5 worm cellular contexts compared by ENCODE assay signal in the genomic region with DNA sequence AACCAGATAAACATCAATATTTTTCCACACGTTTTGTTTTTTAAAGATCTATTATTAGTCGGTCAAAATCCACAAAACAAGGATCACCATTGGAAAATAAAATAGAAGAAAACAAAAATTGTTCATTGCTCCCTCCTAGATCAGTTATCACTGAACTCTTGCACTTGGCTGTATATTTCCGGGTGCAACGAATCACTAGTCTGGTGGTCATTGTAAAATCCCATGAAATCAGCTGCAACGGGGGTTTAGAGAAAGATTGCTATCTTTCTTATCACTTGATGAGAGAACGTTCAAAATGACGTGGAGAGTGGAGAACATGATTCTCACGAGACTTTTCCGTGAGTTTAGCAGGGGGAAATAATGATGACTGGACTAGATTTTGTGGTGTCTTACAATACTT.
TF ChIP-seq lines count a peak whose summit lies in the region.

No protein-coding gene starts in this region.

TF ChIP-seq in whole organism, L1 larva, 84 proteins besides CTCF, POLR2A, EP300 and RAD21 (continued from another document and continues in another):
- TF ChIP-seq C34B4.2 (tag; optimal IDR thresholded peaks at IDR 0.05; lab: Kevin White, UChicago) = no peak
- peak; percentile 35 for TF ChIP-seq skn-1 (tag; optimal IDR thresholded peaks at IDR 0.05; lab: Kevin White, UChicago)
- TF ChIP-seq unc-130 (tag; optimal IDR thresholded peaks at IDR 0.05; lab: Kevin White, UChicago) = no peak
- TF ChIP-seq nhr-71 (tag; optimal IDR thresholded peaks at IDR 0.05; lab: Kevin White, UChicago) = peak; percentile 63
- TF ChIP-seq mab-9 (GFP tag; IDR thresholded peaks at IDR 0.05; lab: Robert Waterston, UW) = no peak
- no peak for TF ChIP-seq isw-1 (GFP tag; IDR thresholded peaks at IDR 0.05; lab: Robert Waterston, UW)
- TF ChIP-seq lin-39 (tag; optimal IDR thresholded peaks at IDR 0.05; lab: Kevin White, UChicago) = no peak
- TF ChIP-seq grh-1 (GFP tag; IDR thresholded peaks at IDR 0.05; lab: Robert Waterston, UW) = no peak
- TF ChIP-seq swsn-7 (tag; optimal IDR thresholded peaks at IDR 0.05; lab: Kevin White, UChicago) = no peak
- TF ChIP-seq vab-15 (tag; optimal IDR thresholded peaks at IDR 0.05; lab: Kevin White, UChicago) = no peak
- TF ChIP-seq xbp-1 (tag; optimal IDR thresholded peaks at IDR 0.05; lab: Kevin White, UChicago) = no peak
- TF ChIP-seq pqm-1 (tag; optimal IDR thresholded peaks at IDR 0.05; lab: Kevin White, UChicago) = no peak
- TF ChIP-seq nhr-28 (tag; optimal IDR thresholded peaks at IDR 0.05; lab: Kevin White, UChicago) = no peak
- no peak for TF ChIP-seq efl-1 (optimal IDR thresholded peaks at IDR 0.05; lab: Kevin White, UChicago)
- no peak for TF ChIP-seq efl-1 (GFP tag; optimal IDR thresholded peaks at IDR 0.05 in 1 of 2; lab: Kevin White, UChicago)
- TF ChIP-seq mef-2 (tag; optimal IDR thresholded peaks at IDR 0.05; lab: Kevin White, UChicago) = no peak
- no peak for TF ChIP-seq nhr-77 (tag; optimal IDR thresholded peaks at IDR 0.05; lab: Kevin White, UChicago)
- no peak for TF ChIP-seq ama-1 (optimal IDR thresholded peaks at IDR 0.05; lab: Kevin White, UChicago)
- no peak for TF ChIP-seq sup-37 (GFP tag; optimal IDR thresholded peaks at IDR 0.05; lab: Kevin White, UChicago)
- peak in 1 of 2 experiments; percentile 51 for TF ChIP-seq lin-35 (GFP tag; optimal IDR thresholded peaks at IDR 0.05; lab: Kevin White, UChicago)
- no peak for TF ChIP-seq ceh-90 (tag; optimal IDR thresholded peaks at IDR 0.05; lab: Kevin White, UChicago)
- TF ChIP-seq zag-1 (tag; optimal IDR thresholded peaks at IDR 0.05; lab: Kevin White, UChicago) = no peak
- no peak for TF ChIP-seq elt-2 (tag; optimal IDR thresholded peaks at IDR 0.05; lab: Kevin White, UChicago)
- TF ChIP-seq hpl-2 (GFP tag; optimal IDR thresholded peaks at IDR 0.05; lab: Kevin White, UChicago) = no peak
- peak; percentile 18 for TF ChIP-seq snu-23 (GFP tag; optimal IDR thresholded peaks at IDR 0.05; lab: Kevin White, UChicago)
- no peak for TF ChIP-seq snpc-4 (tag; optimal IDR thresholded peaks at IDR 0.05; lab: Kevin White, UChicago)
- no peak for TF ChIP-seq pag-3 (tag; optimal IDR thresholded peaks at IDR 0.05; lab: Kevin White, UChicago; ENCODE audit: borderline replicate concordance, insufficient read depth)

TF ChIP-seq in whole organism, L2 larva, 48 proteins besides CTCF, POLR2A, EP300 and RAD21 (continued from another document):
- no peak for TF ChIP-seq nhr-25 (tag; optimal IDR thresholded peaks at IDR 0.05; lab: Kevin White, UChicago)
- TF ChIP-seq gmeb-1 (tag; optimal IDR thresholded peaks at IDR 0.05; lab: Kevin White, UChicago) = no peak
- TF ChIP-seq nhr-23 (tag; optimal IDR thresholded peaks at IDR 0.05; lab: Kevin White, UChicago) = no peak
- TF ChIP-seq blmp-1 (tag; optimal IDR thresholded peaks at IDR 0.05; lab: Kevin White, UChicago; ENCODE audit: insufficient read depth) = no peak
- no peak for TF ChIP-seq unc-55 (GFP tag; optimal IDR thresholded peaks at IDR 0.05; lab: Kevin White, UChicago)
- no peak for TF ChIP-seq nhr-6 (tag; optimal IDR thresholded peaks at IDR 0.05; lab: Kevin White, UChicago)
- no peak for TF ChIP-seq ztf-1 (GFP tag; conservative IDR thresholded peaks at IDR 0.05; lab: Robert Waterston, UW)
- no peak for TF ChIP-seq elt-1 (tag; optimal IDR thresholded peaks at IDR 0.05; lab: Kevin White, UChicago)
- no peak for TF ChIP-seq mbf-1 (tag; optimal IDR thresholded peaks at IDR 0.05; lab: Kevin White, UChicago)
- peak; percentile 88 for TF ChIP-seq sma-9 (GFP tag; optimal IDR thresholded peaks at IDR 0.05; lab: Kevin White, UChicago)
- no peak for TF ChIP-seq sma-9 (tag; optimal IDR thresholded peaks at IDR 0.05; lab: Kevin White, UChicago)
- TF ChIP-seq sem-4 (tag; optimal IDR thresholded peaks at IDR 0.05; lab: Kevin White, UChicago) = no peak
- no peak for TF ChIP-seq ztf-4 (tag; optimal IDR thresholded peaks at IDR 0.05; lab: Kevin White, UChicago)
- TF ChIP-seq unc-39 (tag; optimal IDR thresholded peaks at IDR 0.05; lab: Kevin White, UChicago) = no peak
- TF ChIP-seq mdl-1 (tag; optimal IDR thresholded peaks at IDR 0.05; lab: Kevin White, UChicago) = no peak
- peak; percentile 64 for TF ChIP-seq nhr-21 (tag; optimal IDR thresholded peaks at IDR 0.05; lab: Kevin White, UChicago)
- TF ChIP-seq R02D3.7 (tag; optimal IDR thresholded peaks at IDR 0.05; lab: Kevin White, UChicago) = no peak
- TF ChIP-seq mab-5 (tag; optimal IDR thresholded peaks at IDR 0.05; lab: Kevin White, UChicago) = no peak
- TF ChIP-seq skn-1 (tag; optimal IDR thresholded peaks at IDR 0.05; lab: Kevin White, UChicago) = no peak
- TF ChIP-seq fos-1 (tag; optimal IDR thresholded peaks at IDR 0.05; lab: Kevin White, UChicago) = peak; percentile 12
- no peak for TF ChIP-seq nhr-11 (tag; optimal IDR thresholded peaks at IDR 0.05; lab: Kevin White, UChicago)
- peak in 1 of 2 experiments; percentile 31 for TF ChIP-seq lsy-2 (tag; optimal IDR thresholded peaks at IDR 0.05; lab: Kevin White, UChicago)
- TF ChIP-seq lin-11 (tag; optimal IDR thresholded peaks at IDR 0.05; lab: Kevin White, UChicago) = no peak
- TF ChIP-seq aly-2 (tag; optimal IDR thresholded peaks at IDR 0.05; lab: Kevin White, UChicago) = no peak
- TF ChIP-seq lin-39 (tag; optimal IDR thresholded peaks at IDR 0.05; lab: Kevin White, UChicago) = no peak
- TF ChIP-seq nhr-129 (tag; optimal IDR thresholded peaks at IDR 0.05; lab: Kevin White, UChicago) = peak; percentile 59

TF ChIP-seq in whole organism, L3 larva, 47 proteins besides CTCF, POLR2A, EP300 and RAD21 (continued from another document):
- TF ChIP-seq tbx-2 (tag; optimal IDR thresholded peaks at IDR 0.05; lab: Kevin White, UChicago) = no peak
- no peak for TF ChIP-seq hmg-11 (tag; optimal IDR thresholded peaks at IDR 0.05; lab: Kevin White, UChicago)
- TF ChIP-seq fkh-10 (GFP tag; optimal IDR thresholded peaks at IDR 0.05; lab: Kevin White, UChicago) = no peak
- TF ChIP-seq elt-2 (tag; optimal IDR thresholded peaks at IDR 0.05; lab: Kevin White, UChicago) = no peak
- TF ChIP-seq pqm-1 (tag; optimal IDR thresholded peaks at IDR 0.05; lab: Kevin White, UChicago) = peak; percentile 72
- no peak for TF ChIP-seq fos-1 (tag; optimal IDR thresholded peaks at IDR 0.05; lab: Kevin White, UChicago)
- TF ChIP-seq egl-5 (tag; optimal IDR thresholded peaks at IDR 0.05; lab: Kevin White, UChicago) = peak; percentile 65
- TF ChIP-seq mdl-1 (tag; optimal IDR thresholded peaks at IDR 0.05; lab: Kevin White, UChicago) = no peak
- no peak for TF ChIP-seq unc-39 (tag; optimal IDR thresholded peaks at IDR 0.05; lab: Kevin White, UChicago)
- TF ChIP-seq snpc-4 (tag; optimal IDR thresholded peaks at IDR 0.05; lab: Kevin White, UChicago) = no peak
- TF ChIP-seq mml-1 (tag; optimal IDR thresholded peaks at IDR 0.05; lab: Kevin White, UChicago) = no peak
- TF ChIP-seq lin-15B (tag; optimal IDR thresholded peaks at IDR 0.05; lab: Kevin White, UChicago) = no peak
- TF ChIP-seq ceh-28 (tag; optimal IDR thresholded peaks at IDR 0.05; lab: Kevin White, UChicago) = no peak
- no peak for TF ChIP-seq skn-1 (tag; optimal IDR thresholded peaks at IDR 0.05; lab: Kevin White, UChicago)
- no peak for TF ChIP-seq R02D3.7 (tag; optimal IDR thresholded peaks at IDR 0.05; lab: Kevin White, UChicago)
- TF ChIP-seq lsy-12 (tag; optimal IDR thresholded peaks at IDR 0.05; lab: Kevin White, UChicago) = no peak
- TF ChIP-seq ZK546.5 (tag; optimal IDR thresholded peaks at IDR 0.05; lab: Kevin White, UChicago) = no peak
- no peak for TF ChIP-seq lin-39 (tag; optimal IDR thresholded peaks at IDR 0.05; lab: Kevin White, UChicago)
- TF ChIP-seq nhr-76 (tag; optimal IDR thresholded peaks at IDR 0.05; lab: Kevin White, UChicago) = no peak
- TF ChIP-seq elt-3 (tag; optimal IDR thresholded peaks at IDR 0.05; lab: Kevin White, UChicago) = peak in 1 of 3 experiments; percentile 27
- no peak for TF ChIP-seq daf-12 (tag; optimal IDR thresholded peaks at IDR 0.05; lab: Kevin White, UChicago)
- no peak for TF ChIP-seq nhr-237 (tag; optimal IDR thresholded peaks at IDR 0.05; lab: Kevin White, UChicago)
- TF ChIP-seq ztf-11 (tag; optimal IDR thresholded peaks at IDR 0.05; lab: Kevin White, UChicago) = no peak
- TF ChIP-seq sea-2 (GFP tag; optimal IDR thresholded peaks at IDR 0.05; lab: Kevin White, UChicago) = no peak
- no peak for TF ChIP-seq ceh-9 (tag; optimal IDR thresholded peaks at IDR 0.05; lab: Kevin White, UChicago)
- TF ChIP-seq jun-1 (tag; optimal IDR thresholded peaks at IDR 0.05; lab: Kevin White, UChicago) = peak; percentile 86

TF ChIP-seq in whole organism, L4 larva, 104 proteins besides CTCF, POLR2A, EP300 and RAD21 (continued from another document and continues in another):
- no peak for TF ChIP-seq F37D6.2 (tag; optimal IDR thresholded peaks at IDR 0.05; lab: Kevin White, UChicago)
- no peak for TF ChIP-seq lir-3 (tag; optimal IDR thresholded peaks at IDR 0.05; lab: Kevin White, UChicago)
- TF ChIP-seq Y105C5A.15 (GFP tag; IDR thresholded peaks at IDR 0.05; lab: Robert Waterston, UW) = no peak
- no peak for TF ChIP-seq dmd-8 (GFP tag; IDR thresholded peaks at IDR 0.05; lab: Robert Waterston, UW)
- TF ChIP-seq jun-1 (tag; optimal IDR thresholded peaks at IDR 0.05; lab: Kevin White, UChicago) = no peak
- peak; percentile 69 for TF ChIP-seq nhr-48 (tag; optimal IDR thresholded peaks at IDR 0.05; lab: Kevin White, UChicago)
- no peak for TF ChIP-seq cey-2 (tag; optimal IDR thresholded peaks at IDR 0.05; lab: Kevin White, UChicago; ENCODE audit: borderline replicate concordance, insufficient read depth)
- TF ChIP-seq gei-8 (GFP tag; optimal IDR thresholded peaks at IDR 0.05; lab: Kevin White, UChicago) = no peak
- peak; percentile 60 for TF ChIP-seq nhr-11 (tag; optimal IDR thresholded peaks at IDR 0.05; lab: Kevin White, UChicago)
- TF ChIP-seq nhr-28 (tag; optimal IDR thresholded peaks at IDR 0.05; lab: Kevin White, UChicago) = peak; percentile 50
- TF ChIP-seq arid-1 (GFP tag; conservative IDR thresholded peaks at IDR 0.05; lab: Robert Waterston, UW) = no peak
- no peak for TF ChIP-seq Y5F2A.4 (GFP tag; optimal IDR thresholded peaks at IDR 0.05; lab: Kevin White, UChicago)
- TF ChIP-seq nhr-41 (GFP tag; IDR thresholded peaks at IDR 0.05; lab: Robert Waterston, UW) = no peak
- TF ChIP-seq spr-1 (tag; optimal IDR thresholded peaks at IDR 0.05; lab: Kevin White, UChicago) = no peak
- TF ChIP-seq tag-97 (GFP tag; IDR thresholded peaks at IDR 0.05; lab: Robert Waterston, UW) = no peak
- no peak for TF ChIP-seq nhr-25 (tag; optimal IDR thresholded peaks at IDR 0.05; lab: Kevin White, UChicago; ENCODE audit: borderline replicate concordance, insufficient read depth)
- TF ChIP-seq spr-3 (GFP tag; optimal IDR thresholded peaks at IDR 0.05; lab: Kevin White, UChicago) = no peak
- TF ChIP-seq egl-43 (GFP tag; IDR thresholded peaks at IDR 0.05; lab: Robert Waterston, UW) = no peak
- TF ChIP-seq hif-1 (tag; optimal IDR thresholded peaks at IDR 0.05; lab: Kevin White, UChicago) = peak in 1 of 2 experiments; percentile 74
- TF ChIP-seq ceh-44 (GFP tag; IDR thresholded peaks at IDR 0.05; lab: Robert Waterston, UW) = no peak
- TF ChIP-seq unc-39 (tag; optimal IDR thresholded peaks at IDR 0.05; lab: Kevin White, UChicago) = no peak
- no peak for TF ChIP-seq nhr-102 (tag; optimal IDR thresholded peaks at IDR 0.05; lab: Kevin White, UChicago)
- TF ChIP-seq dpl-1 (GFP tag; optimal IDR thresholded peaks at IDR 0.05; lab: Kevin White, UChicago) = no peak
- TF ChIP-seq unc-130 (GFP tag; optimal IDR thresholded peaks at IDR 0.05; lab: Kevin White, UChicago) = no peak
- no peak for TF ChIP-seq daf-8 (GFP tag; IDR thresholded peaks at IDR 0.05; lab: Robert Waterston, UW)
- TF ChIP-seq lsy-2 (tag; optimal IDR thresholded peaks at IDR 0.05; lab: Kevin White, UChicago) = peak in 1 of 2 experiments; percentile 26
- TF ChIP-seq nhr-77 (tag; optimal IDR thresholded peaks at IDR 0.05; lab: Kevin White, UChicago) = peak; percentile 22
- peak; percentile 86 for TF ChIP-seq hlh-30 (tag; optimal IDR thresholded peaks at IDR 0.05; lab: Kevin White, UChicago; ENCODE audit: insufficient read depth)
- TF ChIP-seq egl-27 (tag; optimal IDR thresholded peaks at IDR 0.05; lab: Kevin White, UChicago) = no peak
- TF ChIP-seq F26F4.8 (GFP tag; conservative IDR thresholded peaks at IDR 0.05; lab: Robert Waterston, UW) = no peak
- no peak for TF ChIP-seq duxl-1 (tag; optimal IDR thresholded peaks at IDR 0.05; lab: Kevin White, UChicago; ENCODE audit: poor library complexity)
- TF ChIP-seq ama-1 (optimal IDR thresholded peaks at IDR 0.05; lab: Kevin White, UChicago) = no peak

TF ChIP-seq in whole organism, young adult, 124 proteins besides CTCF, POLR2A, EP300 and RAD21 (continued from another document):
- TF ChIP-seq sdz-38 (tag; optimal IDR thresholded peaks at IDR 0.05; lab: Kevin White, UChicago) = no peak
- no peak for TF ChIP-seq cebp-2 (GFP tag; IDR thresholded peaks at IDR 0.05; lab: Robert Waterston, UW)
- TF ChIP-seq atf-7 (tag; optimal IDR thresholded peaks at IDR 0.05; lab: Kevin White, UChicago) = peak; percentile 51
- no peak for TF ChIP-seq nhr-120 (GFP tag; IDR thresholded peaks at IDR 0.05; lab: Robert Waterston, UW)
- TF ChIP-seq ceh-79 (tag; optimal IDR thresholded peaks at IDR 0.05; lab: Kevin White, UChicago) = no peak
- no peak for TF ChIP-seq rec-8 (tag; optimal IDR thresholded peaks at IDR 0.05; lab: Kevin White, UChicago)
- TF ChIP-seq rcor-1 (GFP tag; IDR thresholded peaks at IDR 0.05; lab: Robert Waterston, UW) = no peak
- TF ChIP-seq dpl-1 (GFP tag; optimal IDR thresholded peaks at IDR 0.05; lab: Kevin White, UChicago) = no peak
- TF ChIP-seq B0261.1 (tag; optimal IDR thresholded peaks at IDR 0.05; lab: Kevin White, UChicago) = no peak
- no peak for TF ChIP-seq lin-35 (GFP tag; optimal IDR thresholded peaks at IDR 0.05; lab: Kevin White, UChicago)
- TF ChIP-seq snpc-1.3 (tag; optimal IDR thresholded peaks at IDR 0.05; lab: Kevin White, UChicago; ENCODE audit: insufficient read depth) = no peak
- peak; percentile 30 for TF ChIP-seq K12H6.12 (tag; optimal IDR thresholded peaks at IDR 0.05; lab: Kevin White, UChicago)
- no peak for TF ChIP-seq ekl-4 (GFP tag; IDR thresholded peaks at IDR 0.05; lab: Robert Waterston, UW)
- no peak for TF ChIP-seq lag-1 (GFP tag; IDR thresholded peaks at IDR 0.05; lab: Robert Waterston, UW)
- TF ChIP-seq Y53G8AR.9 (GFP tag; conservative IDR thresholded peaks at IDR 0.05; lab: Robert Waterston, UW) = no peak
- TF ChIP-seq ceh-40 (GFP tag; IDR thresholded peaks at IDR 0.05; lab: Robert Waterston, UW) = no peak
- no peak for TF ChIP-seq Y95B8A.8 (GFP tag; IDR thresholded peaks at IDR 0.05; lab: Robert Waterston, UW)
- TF ChIP-seq aptf-2 (GFP tag; conservative IDR thresholded peaks at IDR 0.05; lab: Robert Waterston, UW) = no peak
- no peak for TF ChIP-seq mes-4 (tag; optimal IDR thresholded peaks at IDR 0.05; lab: Kevin White, UChicago)
- TF ChIP-seq zim-3 (tag; optimal IDR thresholded peaks at IDR 0.05; lab: Kevin White, UChicago) = no peak
- TF ChIP-seq F55B11.4 (tag; optimal IDR thresholded peaks at IDR 0.05; lab: Kevin White, UChicago; ENCODE audit: borderline replicate concordance, insufficient read depth) = no peak
- no peak for TF ChIP-seq F10E7.11 (tag; optimal IDR thresholded peaks at IDR 0.05; lab: Kevin White, UChicago)
- no peak for TF ChIP-seq tlf-1 (GFP tag; optimal IDR thresholded peaks at IDR 0.05; lab: Kevin White, UChicago)
- TF ChIP-seq mel-28 (tag; optimal IDR thresholded peaks at IDR 0.05; lab: Kevin White, UChicago; ENCODE audit: borderline replicate concordance) = no peak
- TF ChIP-seq fkh-3 (tag; optimal IDR thresholded peaks at IDR 0.05; lab: Kevin White, UChicago) = no peak
- no peak for TF ChIP-seq akir-1 (GFP tag; optimal IDR thresholded peaks at IDR 0.05; lab: Kevin White, UChicago)
- TF ChIP-seq bed-1 (GFP tag; IDR thresholded peaks at IDR 0.05; lab: Robert Waterston, UW) = no peak
- no peak for TF ChIP-seq die-1 (tag; optimal IDR thresholded peaks at IDR 0.05; lab: Kevin White, UChicago)
- TF ChIP-seq ztf-25 (GFP tag; IDR thresholded peaks at IDR 0.05; lab: Robert Waterston, UW) = no peak
- TF ChIP-seq nfya-1 (tag; optimal IDR thresholded peaks at IDR 0.05; lab: Kevin White, UChicago; ENCODE audit: borderline replicate concordance, insufficient read depth) = no peak
